Fruit fly (Drosophila melanogaster) whole organism, adult: ENCODE measurements around the gene CG14891.

ENCODE experiments used
- CG11617 ChIP-seq: fragments of 200-800 bp; sonication (Bioruptor generic); optimal IDR thresholded peaks from 2 replicates; lab custom pipeline; 2017; ENCODE audit warnings: mild to moderate bottlenecking, missing biosample characterization, missing genetic modification reagents, missing genetic modification characterization
- CG12768 ChIP-seq: fragments of 200-800 bp; sonication (Bioruptor generic); optimal IDR thresholded peaks from 2 replicates; lab custom pipeline; 2017; ENCODE audit warnings: missing biosample characterization, missing genetic modification characterization, mild to moderate bottlenecking, moderate library complexity, missing genetic modification reagents
- CG14711 ChIP-seq: fragments of 200-800 bp; sonication (Bioruptor generic); optimal IDR thresholded peaks from 2 replicates; lab custom pipeline; 2018; ENCODE audit warnings: missing biosample characterization, mild to moderate bottlenecking, missing genetic modification characterization, moderate library complexity
- CG1620 ChIP-seq: fragments of 200-800 bp; sonication (Bioruptor generic); optimal IDR thresholded peaks from 2 replicates; lab custom pipeline; 2016; ENCODE audit warnings: missing biosample characterization, missing genetic modification characterization
- CG33017 ChIP-seq: fragments of 200-800 bp; sonication (Bioruptor generic); optimal IDR thresholded peaks from 2 replicates; lab custom pipeline; 2018; ENCODE audit warnings: missing biosample characterization, mild to moderate bottlenecking, missing genetic modification characterization, moderate library complexity
- CG5204 ChIP-seq: fragments of 200-800 bp; sonication (Bioruptor generic); optimal IDR thresholded peaks from 2 replicates; lab custom pipeline; 2016; ENCODE audit warnings: missing biosample characterization, missing genetic modification characterization
- CG7045 ChIP-seq: fragments of 200-800 bp; sonication (Bioruptor generic); optimal IDR thresholded peaks from 2 replicates; lab custom pipeline; 2017; ENCODE audit warnings: missing biosample characterization, mild to moderate bottlenecking, missing genetic modification characterization
- CG7101 ChIP-seq: fragments of 200-800 bp; sonication (Bioruptor generic); optimal IDR thresholded peaks from 2 replicates; lab custom pipeline; 2018; ENCODE audit warnings: missing biosample characterization, mild to moderate bottlenecking, missing genetic modification characterization, moderate library complexity
- Clk ChIP-seq: fragments of 200-800 bp; sonication (Bioruptor generic); optimal IDR thresholded peaks from 2 replicates; lab custom pipeline; 2017; ENCODE audit warnings: missing biosample characterization, missing genetic modification characterization
- Crg-1 ChIP-seq: fragments of 200-800 bp; sonication (Bioruptor generic); optimal IDR thresholded peaks from 2 replicates; lab custom pipeline; 2016; ENCODE audit warnings: missing biosample characterization, missing genetic modification characterization
- Hr96 ChIP-seq: fragments of 200-800 bp; sonication (Bioruptor generic); optimal IDR thresholded peaks from 2 replicates; lab custom pipeline; 2016; ENCODE audit warnings: missing biosample characterization, missing genetic modification characterization
- Mnt ChIP-seq: fragments of 200-800 bp; sonication (Bioruptor generic); optimal IDR thresholded peaks from 2 replicates; lab custom pipeline; 2016; ENCODE audit warnings: missing biosample characterization, mild to moderate bottlenecking, missing genetic modification characterization
- bab1 ChIP-seq: fragments of 200-800 bp; sonication (Bioruptor generic); optimal IDR thresholded peaks from 3 replicates; lab custom pipeline; 2019; ENCODE audit warnings: missing biosample characterization, mild to moderate bottlenecking, missing genetic modification characterization, moderate library complexity
- cic ChIP-seq: fragments of 200-800 bp; sonication (Bioruptor generic); optimal IDR thresholded peaks from 2 replicates; lab custom pipeline; 2017; ENCODE audit warnings: missing biosample characterization, mild to moderate bottlenecking, missing genetic modification characterization, moderate library complexity
- cnc ChIP-seq, 2 experiments: fragments of >200 bp; optimal IDR thresholded peaks; 2 replicates each; lab custom pipeline; 2017
- kay ChIP-seq: fragments of 200-800 bp; sonication (Bioruptor generic); peaks from one replicate; lab custom pipeline; 2016; ENCODE audit warnings: missing biosample characterization, missing genetic modification characterization, borderline replicate concordance
- ovo ChIP-seq: fragments of 200-800 bp; sonication (Bioruptor generic); optimal IDR thresholded peaks from 2 replicates; lab custom pipeline; 2016; ENCODE audit warnings: missing biosample characterization, missing genetic modification characterization
- pad ChIP-seq: fragments of 200-800 bp; sonication (Bioruptor generic); optimal IDR thresholded peaks from 3 replicates; lab custom pipeline; 2017; ENCODE audit warnings: missing biosample characterization, missing genetic modification characterization, mild to moderate bottlenecking, moderate library complexity, missing genetic modification reagents
- tj ChIP-seq: fragments of 200-800 bp; sonication (Bioruptor generic); optimal IDR thresholded peaks from 3 replicates; lab custom pipeline; 2017; ENCODE audit warnings: missing biosample characterization, mild to moderate bottlenecking, missing genetic modification characterization, moderate library complexity
- toe ChIP-seq: fragments of 200-800 bp; sonication (Bioruptor generic); optimal IDR thresholded peaks from 2 replicates; lab custom pipeline; 2016; ENCODE audit warnings: missing biosample characterization, missing genetic modification characterization

CG14891 gene

DNA sequence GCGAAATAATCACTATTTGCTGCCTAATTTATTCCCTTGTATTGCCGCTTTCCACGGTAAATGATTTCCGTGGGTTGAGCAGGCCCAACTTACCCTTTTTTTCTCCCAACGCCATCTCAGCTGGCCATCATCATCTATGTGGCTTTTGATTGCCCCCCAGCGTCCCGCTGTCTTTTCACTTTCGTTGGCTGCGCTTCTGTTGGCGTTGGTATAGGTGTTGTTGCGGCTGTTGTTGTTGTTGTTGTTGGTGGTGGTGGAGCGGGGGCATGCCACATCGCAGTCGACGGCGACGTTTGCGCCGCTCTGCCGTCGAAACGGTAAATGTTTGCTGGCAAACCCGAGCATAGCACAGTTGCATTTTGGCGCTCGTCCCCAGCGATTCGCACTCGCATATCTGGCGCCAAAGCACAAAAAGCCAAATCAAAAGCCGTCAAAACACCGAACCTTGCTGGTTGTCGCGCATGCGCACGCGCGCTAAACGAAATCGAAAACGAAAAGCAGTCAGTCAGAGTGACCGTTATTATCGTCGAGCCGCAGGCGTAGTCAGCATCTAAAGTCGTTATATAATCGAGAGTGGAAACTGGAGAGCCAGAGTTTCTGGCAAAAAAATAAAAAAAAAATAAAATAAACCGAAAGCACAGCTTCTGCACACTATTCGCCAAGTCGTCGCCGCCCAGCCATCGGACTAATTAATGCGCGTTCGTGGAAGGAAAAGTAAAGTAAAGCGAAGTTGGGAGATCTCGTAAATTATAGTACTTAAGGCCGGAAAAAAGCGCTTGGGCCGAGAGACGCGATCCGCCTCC is 22.9 kb downstream of the CG14891 start, which contains the start of gene CG14892:
Gene CG14892 (plus strand): TSS at position 359 of the 803 bp plus-strand sequence.
- TF ChIP-seq Clk (GFP tag; lab: Kevin White, UChicago) = no peak
- TF ChIP-seq CG1620 (GFP tag; lab: Kevin White, UChicago) = no peak
- TF ChIP-seq CG12768 = no peak
- no peak for TF ChIP-seq bab1 (GFP tag; lab: Kevin White, UChicago)
- TF ChIP-seq CG11617 (GFP tag; lab: Kevin White, UChicago) = no peak
- no peak for TF ChIP-seq Crg-1 (GFP tag; lab: Kevin White, UChicago)
- no peak for TF ChIP-seq cic (GFP tag; lab: Kevin White, UChicago)
- TF ChIP-seq ovo (GFP tag; lab: Kevin White, UChicago) = no peak
- no peak for TF ChIP-seq cnc (optimal IDR thresholded peaks at IDR 0.05; lab: Kevin White, UChicago)
- no peak for TF ChIP-seq Mnt (GFP tag; lab: Kevin White, UChicago)
- TF ChIP-seq Hr96 (GFP tag; lab: Kevin White, UChicago) = no peak
- TF ChIP-seq toe (GFP tag; lab: Kevin White, UChicago) = no peak
- no peak for TF ChIP-seq CG7101 (tag; lab: Kevin White, UChicago)
- TF ChIP-seq CG33017 = no peak
- TF ChIP-seq CG7045 (GFP tag; lab: Kevin White, UChicago) = no peak
- no peak for TF ChIP-seq CG14711 (tag; lab: Kevin White, UChicago)
- no peak for TF ChIP-seq pad (GFP tag; lab: Kevin White, UChicago)
- no peak for TF ChIP-seq tj

DNA sequence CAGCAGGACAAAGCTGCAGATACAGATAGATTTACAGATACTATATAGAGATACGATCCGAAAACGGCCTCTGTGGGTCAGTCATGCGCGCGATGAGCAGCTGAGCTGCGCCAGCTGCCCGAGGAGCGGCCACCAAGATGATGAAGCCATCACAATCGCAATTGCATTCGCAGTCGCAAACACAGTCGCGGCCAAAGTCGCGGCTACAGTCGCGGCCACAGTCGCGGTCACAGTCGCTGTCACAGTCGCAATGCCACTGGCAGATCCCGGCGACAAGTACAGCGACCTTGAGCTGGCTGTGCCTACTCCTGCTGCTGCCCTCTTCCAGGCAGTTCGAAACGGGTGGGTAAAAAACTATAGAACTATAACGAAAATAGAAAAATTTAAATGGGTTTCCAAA is 23.6 kb downstream of the CG14891 start:
- TF ChIP-seq bab1 (GFP tag; lab: Kevin White, UChicago) (no peak), CG7101 (tag; lab: Kevin White, UChicago) (no peak)

DNA sequence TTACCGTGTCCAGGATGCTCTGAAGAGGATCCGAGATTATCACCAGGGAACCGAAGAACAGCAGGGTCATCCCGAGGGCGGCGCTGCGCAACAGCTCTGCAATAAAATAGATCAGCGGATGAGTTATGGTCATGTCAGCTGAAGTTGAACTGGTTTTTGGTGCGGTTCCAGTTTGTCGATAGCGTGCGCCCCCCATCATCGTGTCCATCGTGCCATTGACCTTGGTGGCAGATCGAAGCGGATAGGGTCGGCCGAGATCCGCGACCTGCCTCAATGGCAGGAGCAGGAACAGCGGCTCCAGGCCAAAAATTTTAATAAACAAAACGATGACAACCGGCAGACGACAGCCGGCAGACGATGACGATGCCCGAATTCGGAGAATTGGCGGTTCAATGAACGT is 28.3 kb downstream of the CG14891 start:
- TF ChIP-seq CG7101 (tag; lab: Kevin White, UChicago) (no peak), Mnt (GFP tag; lab: Kevin White, UChicago) (no peak), Clk (GFP tag; lab: Kevin White, UChicago) (no peak), kay (GFP tag; lab: Kevin White, UChicago) (no peak)

DNA sequence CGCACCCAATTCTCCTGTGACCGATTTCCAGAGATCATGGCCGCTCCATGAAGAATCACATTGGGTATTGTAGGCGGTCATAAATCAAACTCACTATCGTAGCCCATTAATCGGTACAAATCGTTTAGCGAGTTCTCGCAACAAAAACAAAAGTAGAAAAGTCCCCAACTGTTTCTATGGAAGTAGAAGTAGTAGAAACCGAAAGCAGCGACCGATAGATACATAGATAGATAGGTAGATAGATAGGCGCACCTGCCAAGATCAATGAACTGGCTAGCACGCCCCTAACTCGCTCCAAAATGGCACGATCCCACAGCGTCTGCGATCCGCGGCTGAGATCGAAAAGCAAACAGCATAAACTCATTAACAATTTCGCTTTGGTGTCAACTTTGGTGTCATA is 29.4 kb downstream of the CG14891 start:
- TF ChIP-seq cnc (optimal IDR thresholded peaks at IDR 0.05; lab: Kevin White, UChicago) (no peak), kay (GFP tag; lab: Kevin White, UChicago) (no peak), Clk (GFP tag; lab: Kevin White, UChicago) (no peak)

DNA sequence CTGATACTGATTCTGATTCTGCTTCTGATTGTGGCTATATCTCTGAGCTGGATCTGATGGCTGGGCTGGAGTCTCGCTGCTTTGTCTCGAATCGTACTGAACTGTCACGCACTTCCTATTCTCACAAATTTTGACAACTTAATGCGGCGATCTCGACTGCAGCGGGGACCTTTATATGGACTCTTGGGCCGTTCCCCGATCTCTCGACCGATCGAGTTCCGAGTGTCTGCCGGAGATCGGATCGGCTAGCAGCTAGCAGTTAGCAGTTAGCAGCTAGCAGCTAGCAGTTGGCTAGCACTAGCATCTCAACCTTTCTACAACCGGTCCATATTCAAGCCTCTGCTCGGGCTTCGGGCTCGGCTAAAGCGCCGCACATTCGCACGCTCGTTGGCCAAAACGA is 33.4 kb downstream of the CG14891 start, which contains the start of gene CG10345:
Gene CG10345 (minus strand): TSS at position 147 of the 400 bp plus-strand sequence.
- TF ChIP-seq CG14711 (tag; lab: Kevin White, UChicago) = no peak
- TF ChIP-seq Clk (GFP tag; lab: Kevin White, UChicago) = no peak
- no peak for TF ChIP-seq bab1 (GFP tag; lab: Kevin White, UChicago)
- TF ChIP-seq cnc (optimal IDR thresholded peaks at IDR 0.05; lab: Kevin White, UChicago) = no peak
- TF ChIP-seq CG33017 = no peak
- TF ChIP-seq CG7101 (tag; lab: Kevin White, UChicago) = no peak
- no peak for TF ChIP-seq tj
- TF ChIP-seq Hr96 (GFP tag; lab: Kevin White, UChicago) = no peak
- TF ChIP-seq Crg-1 (GFP tag; lab: Kevin White, UChicago) = no peak
- TF ChIP-seq CG1620 (GFP tag; lab: Kevin White, UChicago) = no peak
- TF ChIP-seq Mnt (GFP tag; lab: Kevin White, UChicago) = no peak
- no peak for TF ChIP-seq toe (GFP tag; lab: Kevin White, UChicago)
- no peak for TF ChIP-seq CG5204
- no peak for TF ChIP-seq ovo (GFP tag; lab: Kevin White, UChicago)
- no peak for TF ChIP-seq CG12768
- no peak for TF ChIP-seq kay (GFP tag; lab: Kevin White, UChicago)
- no peak for TF ChIP-seq CG11617 (GFP tag; lab: Kevin White, UChicago)

DNA sequence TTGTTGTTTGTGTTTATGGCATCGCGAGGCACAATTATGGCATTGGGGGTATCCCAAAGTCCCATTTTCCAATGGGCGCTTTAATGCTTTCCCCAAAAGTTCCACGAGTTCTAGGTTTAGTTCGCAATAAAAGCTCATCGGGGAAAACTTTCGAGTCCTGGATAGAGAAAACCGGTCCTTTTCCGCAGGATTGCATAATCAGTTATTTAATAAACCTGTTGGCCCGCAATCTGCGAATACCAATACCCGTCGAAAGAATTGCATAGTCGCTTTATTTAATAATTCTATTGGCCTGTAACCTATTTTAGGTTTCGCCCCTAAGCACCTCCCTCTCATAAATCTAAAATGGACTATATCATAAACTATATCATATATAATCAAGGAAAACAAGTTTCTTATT is 34.6 kb downstream of the CG14891 start:
- TF ChIP-seq CG12768 (no peak), pad (GFP tag; lab: Kevin White, UChicago) (no peak), kay (GFP tag; lab: Kevin White, UChicago) (no peak), Mnt (GFP tag; lab: Kevin White, UChicago) (no peak), ovo (GFP tag; lab: Kevin White, UChicago) (no peak)

DNA sequence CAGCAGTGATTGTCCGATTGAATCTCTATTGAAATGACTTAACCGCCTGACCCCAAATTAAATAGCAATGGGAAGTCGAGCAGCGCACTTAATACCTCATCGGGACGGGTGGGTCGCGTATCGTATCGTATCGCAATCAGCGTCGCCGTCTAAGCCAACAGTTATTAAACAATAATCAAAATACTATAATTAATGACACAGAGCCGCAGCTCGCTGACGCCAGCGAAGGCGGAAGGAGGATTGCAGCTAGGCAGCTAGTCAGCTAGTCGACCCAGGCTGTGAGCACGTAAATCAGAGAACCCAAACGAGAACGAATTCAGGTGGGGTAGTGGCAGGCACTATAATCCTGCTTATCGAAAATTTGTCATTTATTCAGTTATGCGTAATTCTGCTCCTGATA is 37.6 kb downstream of the CG14891 start, which contains the start of gene NPF:
Gene NPF (plus strand): TSS at position 301 of the 400 bp plus-strand sequence.
- TF ChIP-seq CG7101 (tag; lab: Kevin White, UChicago) = no peak
- no peak for TF ChIP-seq CG14711 (tag; lab: Kevin White, UChicago)
- TF ChIP-seq bab1 (GFP tag; lab: Kevin White, UChicago) = no peak
- no peak for TF ChIP-seq CG12768
- no peak for TF ChIP-seq CG1620 (GFP tag; lab: Kevin White, UChicago)
- TF ChIP-seq cic (GFP tag; lab: Kevin White, UChicago) = no peak
- TF ChIP-seq tj = no peak
- no peak for TF ChIP-seq CG7045 (GFP tag; lab: Kevin White, UChicago)
